Worm (Caenorhabditis elegans): ENCODE measurements around the gene arcp-1.

arcp-1 gene

ce11 chrIII:3742090-3742489 lies 17.1 kb downstream of the arcp-1 start:
- no peak for TF ChIP-seq irx-1 (tag; optimal IDR thresholded peaks at IDR 0.05)
- TF ChIP-seq zag-1 (tag; optimal IDR thresholded peaks at IDR 0.05): no peak
- no peak for TF ChIP-seq isw-1 (GFP tag; IDR thresholded peaks at IDR 0.05)
- TF ChIP-seq F16B12.6 (tag; optimal IDR thresholded peaks at IDR 0.05): no peak
- no peak for TF ChIP-seq nhr-19 (GFP tag; conservative IDR thresholded peaks at IDR 0.05)
- TF ChIP-seq ceh-88 (GFP tag; IDR thresholded peaks at IDR 0.05): no peak
- no peak for TF ChIP-seq ceh-8 (GFP tag; optimal IDR thresholded peaks at IDR 0.05)
- TF ChIP-seq C16A3.4 (tag; optimal IDR thresholded peaks at IDR 0.05): no peak
- TF ChIP-seq tlp-1 (tag; optimal IDR thresholded peaks at IDR 0.05): no peak
- no peak for TF ChIP-seq mef-2 (tag; optimal IDR thresholded peaks at IDR 0.05)
- no peak for TF ChIP-seq elt-3 (tag; optimal IDR thresholded peaks at IDR 0.05)
- no peak for TF ChIP-seq rnt-1 (tag; optimal IDR thresholded peaks at IDR 0.05)
- TF ChIP-seq ceh-90 (tag; optimal IDR thresholded peaks at IDR 0.05): no peak

ce11 chrIII:3738331-3738730 lies 20.9 kb downstream of the arcp-1 start:
- no peak for TF ChIP-seq nhr-77 (tag; optimal IDR thresholded peaks at IDR 0.05)
- TF ChIP-seq hlh-17 (GFP tag; optimal IDR thresholded peaks at IDR 0.05; ENCODE audit: borderline replicate concordance): no peak
- no peak for TF ChIP-seq zag-1 (tag; optimal IDR thresholded peaks at IDR 0.05)
- no peak for TF ChIP-seq snpc-4 (tag; optimal IDR thresholded peaks at IDR 0.05)
- no peak for TF ChIP-seq hpl-2 (GFP tag; optimal IDR thresholded peaks at IDR 0.05)
- no peak for TF ChIP-seq sptf-1 (tag; optimal IDR thresholded peaks at IDR 0.05)
- TF ChIP-seq lin-15B (tag; optimal IDR thresholded peaks at IDR 0.05): no peak
- no peak for TF ChIP-seq nhr-20 (tag; optimal IDR thresholded peaks at IDR 0.05)

ce11 chrIII:3737742-3738141 lies 21.5 kb downstream of the arcp-1 start:
- no peak for TF ChIP-seq snu-23 (GFP tag; optimal IDR thresholded peaks at IDR 0.05)
- no peak for TF ChIP-seq efl-1 (optimal IDR thresholded peaks at IDR 0.05)
- TF ChIP-seq efl-1 (GFP tag; optimal IDR thresholded peaks at IDR 0.05 in 1 of 2): peak in 1 of 2 experiments; percentile 35

ce11 chrIII:3736302-3736701 lies 22.9 kb downstream of the arcp-1 start, which contains the start of gene F34D10.4:
F34D10.4 (plus strand) TSS chrIII:3736602.
- TF ChIP-seq efl-3 (GFP tag; optimal IDR thresholded peaks at IDR 0.05) (no peak), hpl-2 (GFP tag; optimal IDR thresholded peaks at IDR 0.05) (peak; percentile 30)

- peak; percentile 35 for TF ChIP-seq snu-23 (GFP tag; optimal IDR thresholded peaks at IDR 0.05)
- TF ChIP-seq blmp-1 (tag; optimal IDR thresholded peaks at IDR 0.05): peak; percentile 27
- no peak for TF ChIP-seq elt-2 (tag; optimal IDR thresholded peaks at IDR 0.05)
- no peak for TF ChIP-seq tlp-1 (tag; optimal IDR thresholded peaks at IDR 0.05)
- peak; percentile 18 for TF ChIP-seq xbp-1 (tag; optimal IDR thresholded peaks at IDR 0.05)
- no peak for TF ChIP-seq nhr-90 (tag; optimal IDR thresholded peaks at IDR 0.05; ENCODE audit: poor library complexity)
- TF ChIP-seq rnt-1 (tag; optimal IDR thresholded peaks at IDR 0.05): peak; percentile 43
- TF ChIP-seq efl-1 (optimal IDR thresholded peaks at IDR 0.05): peak; percentile 43 to 58
- TF ChIP-seq efl-1 (GFP tag; optimal IDR thresholded peaks at IDR 0.05 in 1 of 2): peak in 1 of 2 experiments; percentile 75
- TF ChIP-seq ama-1 (optimal IDR thresholded peaks at IDR 0.05): peak; percentile 74
- TF ChIP-seq nhr-19 (GFP tag; conservative IDR thresholded peaks at IDR 0.05): peak; percentile 32
- TF ChIP-seq fkh-8 (tag; optimal IDR thresholded peaks at IDR 0.05): peak; percentile 33
- peak; percentile 1 for TF ChIP-seq unc-130 (tag; optimal IDR thresholded peaks at IDR 0.05)
- TF ChIP-seq lin-14 (GFP tag; optimal IDR thresholded peaks at IDR 0.05): peak; percentile 76
- peak; percentile 55 for TF ChIP-seq nhr-85 (tag)
- peak; percentile 4 for TF ChIP-seq nhr-20 (tag; optimal IDR thresholded peaks at IDR 0.05)
- TF ChIP-seq tbx-2 (tag; optimal IDR thresholded peaks at IDR 0.05): no peak
- TF ChIP-seq nhr-71 (tag; optimal IDR thresholded peaks at IDR 0.05): peak; percentile 58
- peak in 1 of 3 experiments; percentile 39 for TF ChIP-seq dpl-1 (GFP tag; optimal IDR thresholded peaks at IDR 0.05)
- peak; percentile 11 for TF ChIP-seq ceh-8 (GFP tag; optimal IDR thresholded peaks at IDR 0.05)
- TF ChIP-seq nhr-77 (tag; optimal IDR thresholded peaks at IDR 0.05): no peak
Measured at ce11 chrIII:3735509-3736255, 23.5 kb downstream of the arcp-1 start.
